Worm (Caenorhabditis elegans): ENCODE results near the gene sams-5.
"Not testable (repeated sequence)": the region's sequence is repeated elsewhere in the genome, so short reads cannot be mapped to it uniquely, and the experiment has no call there.

ce11 chrIV:6253000-6253399 is 26.3 kb downstream of the sams-5 start, which contains the start of gene T13A10.2:
- not testable (repeated sequence) for TF ChIP-seq nhr-120 (GFP tag; IDR thresholded peaks at IDR 0.05); nhr-179 (tag; optimal IDR thresholded peaks at IDR 0.05); pbrm-1 (GFP tag; IDR thresholded peaks at IDR 0.05); unc-62 (GFP tag; optimal IDR thresholded peaks at IDR 0.05); pha-4 (tag; optimal IDR thresholded peaks at IDR 0.05); bed-1 (GFP tag; IDR thresholded peaks at IDR 0.05); somi-1 (GFP tag; optimal IDR thresholded peaks at IDR 0.05); attf-6 (GFP tag; IDR thresholded peaks at IDR 0.05); lin-35 (GFP tag; optimal IDR thresholded peaks at IDR 0.05); fkh-3 (tag; optimal IDR thresholded peaks at IDR 0.05)

All from whole organism, young adult.